Fruit fly (Drosophila melanogaster) whole organism, embryonic: ENCODE measurements around the gene Cpr73D.
A peak's percentile ranks its signal among the peaks of the same experiment; 100 is the strongest.

Experiments
- Atf3 ChIP-seq: fragments of 200-800 bp; sonication (Bioruptor generic); optimal IDR thresholded peaks from 3 replicates; lab custom pipeline; 2016; ENCODE audit warnings: missing biosample characterization, missing genetic modification characterization
- B-H1 ChIP-seq: fragments of 200-800 bp; sonication (Bioruptor generic); IDR thresholded peaks from 3 replicates; pipeline ENCODE4 v1.3.6; 2022; ENCODE audit warnings: missing biosample characterization, missing genetic modification characterization
- Bteb2 ChIP-seq: fragments of 200-800 bp; sonication (Bioruptor generic); optimal IDR thresholded peaks from 2 replicates; lab custom pipeline; 2016; ENCODE audit warnings: missing biosample characterization, missing genetic modification characterization
- CG10274 ChIP-seq: fragments of 200-800 bp; sonication (Bioruptor generic); optimal IDR thresholded peaks from 3 replicates; lab custom pipeline; 2017; ENCODE audit warnings: missing biosample characterization, mild to moderate bottlenecking, missing genetic modification characterization
- CG15011 ChIP-seq: fragments of 200-800 bp; sonication (Bioruptor generic); optimal IDR thresholded peaks from 3 replicates; lab custom pipeline; 2018; ENCODE audit warnings: missing biosample characterization, mild to moderate bottlenecking, missing genetic modification characterization
- CG15479 ChIP-seq: fragments of 200-800 bp; sonication (Bioruptor generic); optimal IDR thresholded peaks from 3 replicates; lab custom pipeline; 2019; ENCODE audit warnings: missing biosample characterization, mild to moderate bottlenecking, missing genetic modification characterization, moderate library complexity
- CG16779 ChIP-seq: fragments of 200-800 bp; sonication (Bioruptor generic); IDR thresholded peaks from 2 replicates; pipeline ENCODE4 v1.3.6; 2022; ENCODE audit warnings: missing biosample characterization, missing genetic modification characterization
- CG31441 ChIP-seq: fragments of 200-800 bp; sonication (Bioruptor generic); IDR thresholded peaks from 2 replicates; pipeline ENCODE4 v1.3.6; 2022; ENCODE audit warnings: missing biosample characterization, missing genetic modification characterization
- CG3726 ChIP-seq: fragments of 200-800 bp; sonication (Bioruptor generic); IDR thresholded peaks from 3 replicates; pipeline ENCODE4, ENCODE4 v1.3.6; 2022; ENCODE audit warnings: missing biosample characterization, missing genetic modification characterization
- CG4282 ChIP-seq: fragments of 200-800 bp; sonication (Bioruptor generic); optimal IDR thresholded peaks from 2 replicates; lab custom pipeline; 2016; ENCODE audit warnings: missing biosample characterization, missing genetic modification characterization
- CG6765 ChIP-seq: fragments of 200-800 bp; sonication (Bioruptor generic); optimal IDR thresholded peaks from 3 replicates; lab custom pipeline; 2017; ENCODE audit warnings: missing biosample characterization, mild to moderate bottlenecking, missing genetic modification characterization
- CG6791 ChIP-seq: fragments of 200-800 bp; sonication (Bioruptor generic); IDR thresholded peaks from 3 replicates; pipeline ENCODE4 v1.3.6; 2022; ENCODE audit warnings: missing biosample characterization, missing genetic modification characterization; ENCODE audit not compliant: partially characterized antibody
- CG6813 ChIP-seq: fragments of 200-800 bp; sonication (Bioruptor generic); optimal IDR thresholded peaks from 2 replicates; lab custom pipeline; 2017; ENCODE audit warnings: missing biosample characterization, missing genetic modification characterization, mild to moderate bottlenecking, moderate library complexity, missing genetic modification reagents
- CG8765 ChIP-seq: fragments of 200-800 bp; sonication (Bioruptor generic); IDR thresholded peaks from 2 replicates; pipeline ENCODE4 v1.3.6; 2022; ENCODE audit warnings: missing biosample characterization, missing genetic modification characterization
- CG9215 ChIP-seq: fragments of 200-800 bp; sonication (Bioruptor generic); IDR thresholded peaks from 2 replicates; pipeline ENCODE4 v1.3.6; 2022; ENCODE audit warnings: missing biosample characterization, missing genetic modification characterization
- CG9797 ChIP-seq: fragments of 200-800 bp; sonication (Bioruptor generic); optimal IDR thresholded peaks from 3 replicates; lab custom pipeline; 2018; ENCODE audit warnings: missing biosample characterization, mild to moderate bottlenecking, missing genetic modification characterization
- CTCF ChIP-seq: fragments of 200-800 bp; sonication (Bioruptor generic); optimal IDR thresholded peaks from 2 replicates; lab custom pipeline; 2017; ENCODE audit warnings: missing biosample characterization, mild to moderate bottlenecking, missing genetic modification characterization, moderate library complexity
- Camta ChIP-seq: fragments of 200-800 bp; sonication (Bioruptor generic); optimal IDR thresholded peaks from 2 replicates; lab custom pipeline; 2016; ENCODE audit warnings: missing biosample characterization, missing genetic modification characterization
- D19B ChIP-seq: fragments of 200-800 bp; sonication (Bioruptor generic); optimal IDR thresholded peaks from 2 replicates; lab custom pipeline; 2017; ENCODE audit warnings: missing biosample characterization, mild to moderate bottlenecking, missing genetic modification characterization
- Dad ChIP-seq: fragments of 200-800 bp; sonication (Bioruptor generic); optimal IDR thresholded peaks from 3 replicates; lab custom pipeline; 2016; ENCODE audit warnings: missing biosample characterization, missing genetic modification characterization
- Dfd ChIP-seq, 2 experiments: fragments of >200 bp; optimal IDR thresholded peaks; 2 replicates each; lab custom pipeline; 2017; ENCODE audit warnings: missing biosample characterization in 2 of 2, missing genetic modification characterization in 2 of 2
- Elba2 ChIP-seq: fragments of 200-800 bp; sonication (Bioruptor generic); optimal IDR thresholded peaks from 3 replicates; lab custom pipeline; 2016; ENCODE audit warnings: missing biosample characterization, missing genetic modification characterization
- GATAe ChIP-seq: fragments of 200-800 bp; sonication (Bioruptor generic); conservative IDR thresholded peaks from 2 replicates; pipeline ENCODE4 v1.3.6; 2022; ENCODE audit warnings: missing biosample characterization, missing genetic modification characterization
- Gug ChIP-seq: fragments of 200-800 bp; sonication (Bioruptor generic); IDR thresholded peaks from 4 replicates; pipeline ENCODE4 v1.3.6; 2022; ENCODE audit warnings: missing biosample characterization, missing genetic modification characterization
- H2.0 ChIP-seq: fragments of 200-800 bp; sonication (Bioruptor generic); IDR thresholded peaks from 2 replicates; pipeline ENCODE4 v1.3.6; 2022; ENCODE audit warnings: missing biosample characterization, missing genetic modification characterization
- HHEX ChIP-seq: fragments of 200-800 bp; sonication (Bioruptor generic); optimal IDR thresholded peaks from 3 replicates; lab custom pipeline; 2017; ENCODE audit warnings: missing biosample characterization, mild to moderate bottlenecking, missing genetic modification characterization, missing genetic modification reagents
- HmgZ ChIP-seq: fragments of 200-800 bp; sonication (Bioruptor generic); optimal IDR thresholded peaks from 2 replicates; lab custom pipeline; 2018; ENCODE audit warnings: missing biosample characterization, mild to moderate bottlenecking, missing genetic modification characterization
- Hsf ChIP-seq: fragments of 200-800 bp; sonication (Bioruptor generic); optimal IDR thresholded peaks from 3 replicates; lab custom pipeline; 2016; ENCODE audit warnings: missing biosample characterization, missing genetic modification characterization
- Meics ChIP-seq: fragments of 200-800 bp; sonication (Bioruptor generic); optimal IDR thresholded peaks from 2 replicates; lab custom pipeline; 2017; ENCODE audit warnings: missing biosample characterization, mild to moderate bottlenecking, missing genetic modification characterization
- Nf-YB ChIP-seq: fragments of 200-800 bp; sonication (Bioruptor generic); optimal IDR thresholded peaks from 3 replicates; lab custom pipeline; 2019; ENCODE audit warnings: missing biosample characterization, mild to moderate bottlenecking, missing genetic modification characterization, moderate library complexity
- Trl ChIP-seq, 3 experiments: fragments of >200 bp in 2 of 3; fragments of 200-800 bp in 1 of 3; sonication (Bioruptor generic) in 1 of 3; optimal IDR thresholded peaks; 2 replicates in 1 of 3; 3 replicates in 2 of 3; lab custom pipeline; 2016 to 2017; ENCODE audit warnings: missing biosample characterization in 1 of 3, missing genetic modification characterization in 1 of 3
- abd-A ChIP-seq: fragments of 200-800 bp; sonication (Bioruptor generic); optimal IDR thresholded peaks from 3 replicates; lab custom pipeline; 2019; ENCODE audit warnings: missing biosample characterization, mild to moderate bottlenecking, missing genetic modification characterization, moderate library complexity
- bcd ChIP-seq: fragments of 200-800 bp; sonication (Bioruptor generic); optimal IDR thresholded peaks from 2 replicates; lab custom pipeline; 2017; ENCODE audit warnings: missing biosample characterization, mild to moderate bottlenecking, missing genetic modification characterization
- bowl ChIP-seq: fragments of 200-800 bp; sonication (Bioruptor generic); IDR thresholded peaks from 2 replicates; pipeline ENCODE4 v1.3.6; 2022; ENCODE audit warnings: missing biosample characterization, missing genetic modification characterization
- dimm ChIP-seq: fragments of 200-800 bp; sonication (Bioruptor generic); IDR thresholded peaks from 2 replicates; pipeline ENCODE4 v1.3.6; 2022; ENCODE audit warnings: missing biosample characterization, missing genetic modification characterization
- eve ChIP-seq, 2 experiments: fragments of >200 bp; optimal IDR thresholded peaks; 2 replicates each; lab custom pipeline; 2017; ENCODE audit warnings: missing biosample characterization in 2 of 2, missing genetic modification characterization in 2 of 2
- gce ChIP-seq: fragments of 200-800 bp; sonication (Bioruptor generic); IDR thresholded peaks from 3 replicates; pipeline ENCODE4 v1.3.6; 2022; ENCODE audit warnings: missing biosample characterization, missing genetic modification characterization
- gro ChIP-seq: fragments of 200-800 bp; sonication (Bioruptor generic); optimal IDR thresholded peaks from 2 replicates; lab custom pipeline; 2016; ENCODE audit warnings: missing biosample characterization, missing genetic modification characterization
- her ChIP-seq: fragments of 200-800 bp; sonication (Bioruptor generic); optimal IDR thresholded peaks from 2 replicates; lab custom pipeline; 2016; ENCODE audit warnings: missing biosample characterization, missing genetic modification characterization
- luna ChIP-seq: fragments of 200-800 bp; sonication (Bioruptor generic); optimal IDR thresholded peaks from 2 replicates; lab custom pipeline; 2016; ENCODE audit warnings: missing biosample characterization, missing genetic modification characterization
- mam ChIP-seq: fragments of 200-800 bp; sonication (Bioruptor generic); optimal IDR thresholded peaks from 3 replicates; lab custom pipeline; 2016; ENCODE audit warnings: missing biosample characterization, missing genetic modification characterization
- odd ChIP-seq: fragments of 200-800 bp; sonication (Bioruptor generic); optimal IDR thresholded peaks from 2 replicates; lab custom pipeline; 2017; ENCODE audit warnings: missing biosample characterization, mild to moderate bottlenecking, missing genetic modification characterization
- pita ChIP-seq: fragments of 200-800 bp; sonication (Bioruptor generic); optimal IDR thresholded peaks from 2 replicates; lab custom pipeline; 2017; ENCODE audit warnings: missing biosample characterization, mild to moderate bottlenecking, missing genetic modification characterization
- psq ChIP-seq: fragments of 200-800 bp; sonication (Bioruptor generic); optimal IDR thresholded peaks from 2 replicates; lab custom pipeline; 2017; ENCODE audit warnings: missing biosample characterization, missing genetic modification characterization
- sens-2 ChIP-seq: fragments of 200-800 bp; sonication (Bioruptor generic); IDR thresholded peaks from 2 replicates; pipeline ENCODE4 v1.3.6; 2022; ENCODE audit warnings: missing biosample characterization, missing genetic modification characterization
- slbo ChIP-seq: fragments of 200-800 bp; sonication (Bioruptor generic); IDR thresholded peaks from 2 replicates; pipeline ENCODE4 v1.3.6; 2022; ENCODE audit warnings: missing biosample characterization, missing genetic modification characterization
- slp2 ChIP-seq: fragments of 200-800 bp; sonication (Bioruptor generic); optimal IDR thresholded peaks from 2 replicates; lab custom pipeline; 2016; ENCODE audit warnings: missing biosample characterization, missing genetic modification characterization
- vfl ChIP-seq: fragments of 200-800 bp; sonication (Bioruptor generic); optimal IDR thresholded peaks from 2 replicates; lab custom pipeline; 2016; ENCODE audit warnings: missing biosample characterization, missing genetic modification characterization
- yki ChIP-seq: fragments of >200 bp; optimal IDR thresholded peaks from 3 replicates; lab custom pipeline; 2018
- z ChIP-seq: fragments of 200-800 bp; sonication (Bioruptor generic); IDR thresholded peaks from 3 replicates; pipeline ENCODE4 v1.3.6; 2022; ENCODE audit warnings: missing biosample characterization, missing genetic modification characterization
- zf30C ChIP-seq: fragments of 200-800 bp; sonication (Bioruptor generic); optimal IDR thresholded peaks from 3 replicates; lab custom pipeline; 2018; ENCODE audit warnings: missing biosample characterization, mild to moderate bottlenecking, missing genetic modification characterization

The Cpr73D gene

DNA sequence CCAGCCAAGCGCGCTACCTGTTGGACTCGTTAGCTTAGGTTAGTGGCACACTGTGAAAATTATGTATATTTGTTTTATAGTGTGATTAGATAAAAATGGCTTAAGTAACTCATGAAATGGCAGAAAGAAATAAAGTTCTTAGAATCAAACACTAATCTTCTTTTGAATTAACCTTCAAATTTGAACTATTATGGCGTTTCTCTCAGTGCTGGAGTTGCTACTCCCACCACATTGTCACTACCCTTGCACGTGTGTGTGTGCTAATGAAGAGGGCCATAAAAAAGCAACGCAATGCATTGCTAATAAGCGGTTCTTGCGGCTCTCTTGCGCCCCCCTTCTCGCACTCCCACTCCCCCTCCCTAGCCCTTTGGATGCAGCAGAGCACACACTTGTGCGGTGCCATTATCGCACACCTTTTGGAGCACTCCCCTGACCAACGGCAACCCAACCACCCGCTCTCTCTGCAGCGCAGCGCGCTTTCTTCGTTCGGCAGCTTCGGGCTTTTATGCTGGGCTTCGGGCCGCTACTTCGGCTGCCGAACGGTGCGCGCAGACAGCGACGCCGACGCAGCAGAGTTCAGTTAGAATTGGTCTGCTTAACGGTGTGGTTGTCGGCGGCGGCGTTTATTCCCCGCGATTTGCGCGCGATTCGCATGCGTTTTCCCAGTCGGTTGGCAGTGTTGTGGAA, 66.7 kb downstream of the Cpr73D start (continued):
- TF ChIP-seq CG6791 (no peak; the same call in 2 of the 3 replicates), CG4282 (peak; percentile 50), pita (no peak), CG15011 (GFP tag; lab: Kevin White, UChicago) (peak; percentile 76), CG15479 (GFP tag; lab: Kevin White, UChicago) (peak; percentile 50), Atf3 (GFP tag; lab: Kevin White, UChicago) (peak; percentile 78), CG9797 (GFP tag; lab: Kevin White, UChicago) (peak; percentile 23), CG6765 (GFP tag; lab: Kevin White, UChicago) (no peak), Nf-YB (GFP tag; lab: Kevin White, UChicago) (peak; percentile 69), Trl (optimal IDR thresholded peaks at IDR 0.05; lab: Kevin White, UChicago) (peak; percentile 35 to 50), Trl (GFP tag; optimal IDR thresholded peaks at IDR 0.05; lab: Kevin White, UChicago) (peak; percentile 86), CG10274 (peak; percentile 62), bowl (GFP tag; lab: Robert Waterston, UW) (peak; percentile 81; the same call in 1 of the 2 replicates), H2.0 (GFP tag; lab: Robert Waterston, UW) (peak; percentile 93), CG6813 (peak; percentile 77), D19B (peak; percentile 42), vfl (peak; percentile 37), psq (GFP tag; lab: Kevin White, UChicago) (peak; percentile 58), B-H1 (GFP tag; lab: Robert Waterston, UW) (peak; percentile 91), z (GFP tag; lab: Robert Waterston, UW) (no peak), Meics (GFP tag; lab: Kevin White, UChicago) (peak; percentile 73), CG16779 (peak; percentile 73), HHEX (GFP tag; lab: Kevin White, UChicago) (peak; percentile 84), mam (GFP tag; lab: Kevin White, UChicago) (peak; percentile 85), dimm (peak; percentile 88), HmgZ (peak; percentile 62), sens-2 (GFP tag; lab: Robert Waterston, UW) (peak; percentile 96), CTCF (GFP tag; lab: Kevin White, UChicago) (peak; percentile 56), her (peak; percentile 85), Bteb2 (GFP tag; lab: Kevin White, UChicago) (peak; percentile 71), zf30C (GFP tag; lab: Kevin White, UChicago) (peak; percentile 68), bcd (GFP tag; lab: Kevin White, UChicago) (peak; percentile 89), slbo (GFP tag; lab: Robert Waterston, UW) (peak; percentile 88), CG8765 (no peak), luna (GFP tag; lab: Kevin White, UChicago) (peak; percentile 47), CG31441 (peak; percentile 95), eve (GFP tag; optimal IDR thresholded peaks at IDR 0.05; lab: Kevin White, UChicago) (peak in 1 of 2 experiments; percentile 96), Camta (GFP tag; lab: Kevin White, UChicago) (peak; percentile 92), GATAe (peak; percentile 67), Dfd (GFP tag; optimal IDR thresholded peaks at IDR 0.05; lab: Kevin White, UChicago) (no peak), gro (peak; percentile 35), yki (lab: Kevin White, UChicago) (no peak), Elba2 (GFP tag; lab: Kevin White, UChicago) (peak; percentile 36), Gug (GFP tag; lab: Robert Waterston, UW) (peak; percentile 78), Dad (GFP tag; lab: Kevin White, UChicago) (peak; percentile 85), abd-A (tag; lab: Kevin White, UChicago) (peak; percentile 53), odd (peak; percentile 79), CG9215 (GFP tag; lab: Robert Waterston, UW) (peak; percentile 65), CG3726 (peak; percentile 86), gce (GFP tag; lab: Robert Waterston, UW) (peak; percentile 87), slp2 (GFP tag; lab: Kevin White, UChicago) (peak; percentile 86), Hsf (GFP tag; lab: Kevin White, UChicago) (peak; percentile 90)
